Fruit fly (Drosophila melanogaster): Measurements from ENCODE around the gene CASK.

CASK gene

dm6 chr3R:21808622-21809347, 13.7 kb downstream of the CASK start (continued):
- TF ChIP-seq CG1602 (GFP tag; optimal IDR thresholded peaks at IDR 0.05) = no peak
- TF ChIP-seq pnt (GFP tag; optimal IDR thresholded peaks at IDR 0.05) = no peak
- TF ChIP-seq HHEX (GFP tag; optimal IDR thresholded peaks at IDR 0.05) = peak; percentile 18
- TF ChIP-seq Drgx (GFP tag; IDR thresholded peaks at IDR 0.05) = no peak
- no peak for TF ChIP-seq hbn (GFP tag; IDR thresholded peaks at IDR 0.05; ENCODE audit: partially characterized antibody)
- TF ChIP-seq pb (GFP tag; optimal IDR thresholded peaks at IDR 0.05) = no peak
- no peak for TF ChIP-seq prd (optimal IDR thresholded peaks at IDR 0.05)
- TF ChIP-seq prd (GFP tag; IDR thresholded peaks at IDR 0.05) = no peak
- TF ChIP-seq da (GFP tag; optimal IDR thresholded peaks at IDR 0.05) = no peak
- no peak for TF ChIP-seq wek (GFP tag; optimal IDR thresholded peaks at IDR 0.05)
- TF ChIP-seq TFAM (GFP tag; optimal IDR thresholded peaks at IDR 0.05) = no peak
- TF ChIP-seq slbo (GFP tag; IDR thresholded peaks at IDR 0.05) = no peak
- no peak for TF ChIP-seq wor (GFP tag; IDR thresholded peaks at IDR 0.05)
- no peak for TF ChIP-seq CG14050 (GFP tag; IDR thresholded peaks at IDR 0.05)
- no peak for TF ChIP-seq ken (GFP tag; IDR thresholded peaks at IDR 0.05)
- peak; percentile 59 for TF ChIP-seq Hmr (GFP tag; optimal IDR thresholded peaks at IDR 0.05)
- no peak for TF ChIP-seq CG1529 (GFP tag; optimal IDR thresholded peaks at IDR 0.05)
- TF ChIP-seq CG10147 (GFP tag; optimal IDR thresholded peaks at IDR 0.05) = no peak
- no peak for TF ChIP-seq otp (GFP tag; IDR thresholded peaks at IDR 0.05)
- TF ChIP-seq Eip74EF (GFP tag; optimal IDR thresholded peaks at IDR 0.05) = no peak
- TF ChIP-seq Kr (GFP tag; optimal IDR thresholded peaks at IDR 0.05) = no peak
- no peak for TF ChIP-seq Doc3 (GFP tag; IDR thresholded peaks at IDR 0.05; ENCODE audit: partially characterized antibody)
- no peak for TF ChIP-seq B-H2 (GFP tag; optimal IDR thresholded peaks at IDR 0.05)
- TF ChIP-seq ssp (GFP tag; IDR thresholded peaks at IDR 0.05) = no peak
- TF ChIP-seq Dfd (GFP tag; optimal IDR thresholded peaks at IDR 0.05) = no peak
- no peak for TF ChIP-seq H2.0 (GFP tag; IDR thresholded peaks at IDR 0.05)
- TF ChIP-seq CG4404 (GFP tag; IDR thresholded peaks at IDR 0.05) = no peak
- no peak for TF ChIP-seq HLH4C (GFP tag; IDR thresholded peaks at IDR 0.05; ENCODE audit: partially characterized antibody)
- no peak for TF ChIP-seq eyg (GFP tag; optimal IDR thresholded peaks at IDR 0.05)
- no peak for TF ChIP-seq pita (GFP tag; optimal IDR thresholded peaks at IDR 0.05)
- no peak for TF ChIP-seq CG8089 (GFP tag; optimal IDR thresholded peaks at IDR 0.05)
- no peak for TF ChIP-seq CG14860 (GFP tag; IDR thresholded peaks at IDR 0.05; ENCODE audit: partially characterized antibody)
- no peak for TF ChIP-seq CoRest (tag; optimal IDR thresholded peaks at IDR 0.05)
- TF ChIP-seq psq (GFP tag; optimal IDR thresholded peaks at IDR 0.05) = no peak
- peak; percentile 22 for TF ChIP-seq HLH54F (GFP tag; optimal IDR thresholded peaks at IDR 0.05)
- TF ChIP-seq emc (GFP tag; optimal IDR thresholded peaks at IDR 0.05) = no peak
- no peak for TF ChIP-seq CG4282 (GFP tag; optimal IDR thresholded peaks at IDR 0.05)
- TF ChIP-seq fd64A (GFP tag; optimal IDR thresholded peaks at IDR 0.05) = no peak
- TF ChIP-seq CG1832 (GFP tag; optimal IDR thresholded peaks at IDR 0.05) = peak; percentile 64
- TF ChIP-seq CG10366 (GFP tag; IDR thresholded peaks at IDR 0.05) = no peak
- TF ChIP-seq gce (GFP tag; IDR thresholded peaks at IDR 0.05) = no peak
- no peak for TF ChIP-seq Oaz (GFP tag; IDR thresholded peaks at IDR 0.05)
- no peak for TF ChIP-seq fd3F (GFP tag; optimal IDR thresholded peaks at IDR 0.05)
- no peak for TF ChIP-seq nau (GFP tag; optimal IDR thresholded peaks at IDR 0.05)
- no peak for TF ChIP-seq CG17568 (GFP tag; optimal IDR thresholded peaks at IDR 0.05)
- TF ChIP-seq CG13123 (GFP tag; optimal IDR thresholded peaks at IDR 0.05) = no peak
- no peak for TF ChIP-seq kah (GFP tag; optimal IDR thresholded peaks at IDR 0.05)
- TF ChIP-seq cg (GFP tag; optimal IDR thresholded peaks at IDR 0.05) = no peak
- no peak for TF ChIP-seq ham (GFP tag; IDR thresholded peaks at IDR 0.05)
- TF ChIP-seq bowl (GFP tag; IDR thresholded peaks at IDR 0.05) = no peak
- TF ChIP-seq Sin3A (optimal IDR thresholded peaks at IDR 0.05) = no peak
